Worm (Caenorhabditis elegans) whole organism, L4/young adult: ENCODE measurements around the gene grd-14.

Experiments
- W03F9.2 ChIP-seq: fragments of 150-350 bp; optimal IDR thresholded peaks from 2 replicates; lab custom pipeline; 2014; ENCODE audit warnings: missing biosample characterization, missing genetic modification characterization
- dao-5 ChIP-seq: sonication (generic microtip); optimal IDR thresholded peaks from 2 replicates; lab custom pipeline; 2016; ENCODE audit warnings: missing genotype, missing genetic modification characterization, moderate library complexity, missing compliant biosample characterization
- him-1 ChIP-seq: sonication (generic microtip); optimal IDR thresholded peaks from 2 replicates; lab custom pipeline; 2016; ENCODE audit warnings: missing genotype, missing genetic modification reagents, missing genetic modification characterization, missing compliant biosample characterization

Gene grd-14

DNA sequence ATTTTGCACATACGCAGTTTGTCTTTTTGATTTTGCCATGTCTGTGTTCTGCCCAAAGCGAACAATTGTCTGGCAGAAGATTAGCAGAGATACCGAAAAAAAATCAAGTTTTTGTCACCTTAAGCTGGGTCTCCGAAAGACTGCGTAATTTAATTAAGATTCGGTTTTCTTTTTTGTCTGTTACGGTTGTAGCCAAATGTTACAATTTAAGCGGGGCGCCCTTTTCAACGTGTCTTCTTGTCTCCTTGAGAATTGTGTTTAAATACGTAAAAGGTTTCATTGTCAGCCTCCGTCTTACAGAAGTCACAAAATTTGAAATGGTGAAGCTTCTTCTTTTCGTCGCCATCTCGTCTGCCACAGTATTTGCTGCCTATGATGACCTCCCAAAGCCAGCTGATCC is at the start of gene grd-14:
TSS of gene grd-14 (plus strand) at position 301 of the 400 bp plus-strand sequence.
- no peak for TF ChIP-seq dao-5
- no peak for TF ChIP-seq him-1 (tag; lab: Kevin White, UChicago)
- no peak for TF ChIP-seq W03F9.2 (tag; lab: Kevin White, UChicago)

DNA sequence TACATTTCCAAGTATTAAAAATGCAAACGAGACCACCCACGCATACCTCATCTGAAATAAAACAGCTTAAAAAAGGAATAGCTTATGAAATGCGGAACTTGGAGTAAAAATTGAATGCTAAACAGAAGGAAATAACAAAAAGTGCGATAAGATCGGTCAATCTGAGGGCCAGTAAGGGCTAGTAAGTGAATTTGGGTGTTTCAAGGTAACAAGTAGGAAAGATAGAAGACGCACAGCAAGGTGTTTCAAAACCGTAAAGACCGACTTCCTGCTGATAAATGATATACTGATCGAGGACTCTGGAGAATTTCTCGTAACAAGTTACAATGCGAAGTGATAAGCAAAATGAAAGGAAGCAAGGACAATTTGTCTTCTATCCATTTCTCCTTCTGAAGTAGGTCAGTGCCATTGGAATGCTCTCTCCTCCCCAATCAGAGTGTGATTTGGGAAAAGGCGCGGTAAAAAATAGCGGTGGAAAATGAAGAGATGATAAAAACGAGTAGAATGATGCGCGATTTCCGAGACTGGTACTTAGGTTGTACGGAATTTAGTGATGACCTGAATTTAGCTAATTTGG is 44.1 kb upstream of the grd-14 start, which contains the start of gene dpy-6:
TSS of gene dpy-6 (minus strand) at position 51 of the 577 bp plus-strand sequence.
- TF ChIP-seq him-1 (tag; lab: Kevin White, UChicago) (no peak), dao-5 (no peak), W03F9.2 (tag; lab: Kevin White, UChicago) (no peak)

DNA sequence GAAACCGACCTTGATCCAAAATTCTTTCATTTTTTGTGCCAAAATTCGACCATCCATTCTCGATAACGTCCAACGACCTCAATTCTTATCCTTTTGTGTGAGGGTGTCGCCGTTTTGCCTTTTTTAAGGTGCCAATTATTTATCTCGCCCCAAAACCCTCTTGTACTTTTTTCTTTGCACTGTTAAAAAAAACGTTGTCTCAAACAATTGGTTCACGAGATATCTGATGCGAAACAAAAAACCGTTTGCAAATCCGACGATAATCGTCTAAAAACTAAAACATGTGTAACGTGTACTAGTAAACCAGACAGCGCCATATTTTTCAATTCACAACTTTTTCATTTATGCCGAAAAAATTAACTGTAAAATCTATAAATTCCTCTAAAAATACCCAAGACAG is 42.5 kb upstream of the grd-14 start, which contains the start of gene F16F9.3:
TSS of gene F16F9.3 (plus strand) at position 301 of the 400 bp plus-strand sequence.
- no peak for TF ChIP-seq W03F9.2 (tag; lab: Kevin White, UChicago)
- no peak for TF ChIP-seq dao-5
- no peak for TF ChIP-seq him-1 (tag; lab: Kevin White, UChicago)

DNA sequence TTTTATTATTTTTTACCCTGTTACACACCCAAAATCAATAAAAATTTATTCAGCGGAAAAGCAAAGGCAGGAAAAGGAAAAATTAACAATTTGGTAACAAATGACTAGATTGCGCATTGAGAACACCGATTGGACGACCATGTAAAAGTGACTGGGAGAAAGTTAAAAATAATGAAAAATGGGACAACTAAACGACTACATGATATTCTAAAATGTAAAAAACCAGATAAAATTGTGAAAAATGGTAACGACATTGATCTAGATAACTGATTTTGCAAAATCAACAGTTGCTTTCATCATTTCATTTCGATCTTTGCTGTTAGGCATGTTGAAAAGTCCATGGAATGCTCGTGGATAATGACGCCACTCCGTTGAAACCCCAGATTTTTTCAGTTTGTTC is 40.0 kb upstream of the grd-14 start:
- TF ChIP-seq W03F9.2 (tag; lab: Kevin White, UChicago): no peak
- no peak for TF ChIP-seq dao-5
- TF ChIP-seq him-1 (tag; lab: Kevin White, UChicago): no peak

DNA sequence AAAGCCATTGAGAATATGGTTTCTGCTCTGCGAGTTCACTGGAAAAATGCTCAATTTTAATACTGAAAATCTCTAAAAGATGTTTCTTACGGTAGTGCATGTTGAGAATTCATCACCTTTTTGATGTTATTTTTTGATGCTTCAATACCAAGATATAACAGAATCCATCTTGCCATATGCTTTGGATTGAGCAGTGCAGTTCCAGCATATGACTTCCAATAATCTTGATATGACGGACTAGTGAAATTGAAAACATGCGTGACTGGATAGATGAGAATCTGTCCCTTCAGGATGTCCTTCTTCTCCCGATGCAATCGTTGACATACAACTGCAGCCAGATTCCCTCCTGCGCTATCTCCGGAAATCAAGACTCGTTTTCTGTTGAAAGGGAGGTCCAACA is 38.9 kb upstream of the grd-14 start:
- no peak for TF ChIP-seq him-1 (tag; lab: Kevin White, UChicago)
- TF ChIP-seq dao-5: no peak
- no peak for TF ChIP-seq W03F9.2 (tag; lab: Kevin White, UChicago)

DNA sequence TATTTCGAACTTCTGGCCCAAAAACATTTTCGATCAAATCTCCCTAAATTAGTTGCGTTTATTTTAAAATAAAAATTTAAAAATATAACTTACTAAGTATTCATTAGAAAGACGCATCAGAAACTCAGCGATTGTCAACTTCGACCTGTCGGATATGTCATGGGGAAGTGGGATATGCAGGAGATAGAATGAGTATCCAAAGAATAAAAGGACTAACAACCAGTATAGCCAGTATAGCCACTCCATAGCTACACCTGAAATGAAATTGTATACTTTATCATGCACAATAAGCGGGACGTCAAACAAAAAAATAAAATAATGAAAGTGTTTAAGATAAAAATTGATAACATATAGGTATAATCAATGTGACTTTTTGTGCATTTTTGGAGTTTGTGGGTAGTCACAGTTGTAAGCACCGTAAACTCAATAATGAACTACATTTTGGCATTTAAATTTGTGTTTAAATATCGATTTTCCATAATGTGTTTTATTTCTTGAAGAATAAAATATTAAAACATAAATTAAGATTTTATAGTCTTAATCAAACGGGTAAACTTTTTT is 36.7 kb upstream of the grd-14 start, which contains the start of gene F16F9.4:
TSS of gene F16F9.4 (minus strand) at position 276 of the 561 bp plus-strand sequence.
- no peak for TF ChIP-seq dao-5
- TF ChIP-seq him-1 (tag; lab: Kevin White, UChicago): no peak
- TF ChIP-seq W03F9.2 (tag; lab: Kevin White, UChicago): no peak

DNA sequence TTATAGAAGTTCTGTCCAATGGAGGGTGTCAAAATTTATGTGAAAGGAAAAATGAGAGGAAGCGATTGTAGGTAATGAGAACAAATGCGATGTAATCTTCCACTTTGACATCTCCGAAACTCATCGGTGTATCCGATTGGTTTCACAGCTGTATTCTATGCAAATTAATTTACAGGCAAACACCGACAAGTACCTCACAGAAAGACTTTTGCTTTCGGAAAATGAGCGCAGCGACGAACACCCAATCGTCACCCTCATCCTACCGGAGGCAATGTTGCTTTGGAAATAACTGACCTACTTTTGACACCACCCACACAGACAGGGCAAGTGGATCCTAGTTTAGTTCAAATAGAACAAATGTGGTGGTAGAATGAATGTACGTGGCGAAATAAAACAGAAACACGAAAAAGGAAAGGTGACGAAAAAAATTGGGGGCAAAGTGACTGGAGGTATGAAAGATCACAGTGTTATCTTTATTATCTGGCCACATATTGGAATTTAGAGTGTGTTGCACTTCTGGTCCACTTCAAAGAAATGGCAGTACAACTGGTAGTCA is 35.9 kb upstream of the grd-14 start:
- TF ChIP-seq him-1 (tag; lab: Kevin White, UChicago) (no peak), W03F9.2 (tag; lab: Kevin White, UChicago) (no peak), dao-5 (no peak)

DNA sequence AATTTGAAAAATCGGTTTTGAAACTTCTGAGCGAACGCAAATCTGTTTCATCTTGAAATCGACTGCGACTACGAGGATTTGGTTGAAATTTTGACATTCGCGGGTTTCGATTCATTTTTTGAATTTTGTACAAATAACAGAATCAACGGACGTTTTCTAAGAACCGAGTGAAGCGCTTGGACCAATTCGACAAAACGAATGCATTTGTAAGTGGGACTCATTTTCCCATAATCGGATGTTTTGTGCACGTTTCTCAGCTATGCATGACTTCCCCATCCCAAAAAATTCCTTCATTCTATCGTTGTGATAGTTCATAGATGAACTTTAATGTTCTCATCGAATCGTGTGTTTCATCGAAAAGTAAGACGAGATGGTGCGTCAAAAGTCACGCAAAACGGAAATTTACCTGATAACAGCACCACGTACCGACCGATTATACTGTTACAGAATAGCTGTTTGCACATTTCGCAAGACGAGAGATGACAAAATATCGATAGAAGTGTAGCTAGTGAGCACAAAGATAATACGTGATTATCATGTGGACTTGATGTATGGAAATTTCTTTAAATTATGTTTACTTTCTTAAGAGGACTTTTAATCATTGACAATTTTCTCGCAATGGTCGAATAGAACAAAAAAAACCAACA is 29.6 kb upstream of the grd-14 start, which contains the start of gene mec-10:
TSS of gene mec-10 (minus strand) at position 189 of the 647 bp plus-strand sequence.
- TF ChIP-seq dao-5 (no peak), him-1 (tag; lab: Kevin White, UChicago) (no peak), W03F9.2 (tag; lab: Kevin White, UChicago) (no peak)

DNA sequence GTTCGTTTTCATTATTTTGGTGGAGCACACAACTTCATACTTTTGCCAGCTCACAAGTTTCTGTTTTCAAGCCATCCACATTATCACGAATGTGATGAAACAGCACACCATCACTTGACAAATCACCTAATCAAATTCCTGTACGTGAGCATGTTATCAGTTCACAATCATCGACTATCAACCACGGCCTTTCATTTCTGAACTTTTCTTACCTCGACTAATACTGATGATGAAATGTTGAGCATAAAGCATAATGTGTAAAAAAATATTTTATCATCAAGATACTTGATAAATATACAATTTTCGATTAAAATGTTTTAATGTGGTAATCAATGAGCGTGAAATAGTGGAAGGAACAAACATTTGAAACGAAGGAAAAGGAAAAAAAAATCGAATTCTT is 26.4 kb upstream of the grd-14 start:
- TF ChIP-seq W03F9.2 (tag; lab: Kevin White, UChicago) (no peak), dao-5 (no peak), him-1 (tag; lab: Kevin White, UChicago) (no peak)

DNA sequence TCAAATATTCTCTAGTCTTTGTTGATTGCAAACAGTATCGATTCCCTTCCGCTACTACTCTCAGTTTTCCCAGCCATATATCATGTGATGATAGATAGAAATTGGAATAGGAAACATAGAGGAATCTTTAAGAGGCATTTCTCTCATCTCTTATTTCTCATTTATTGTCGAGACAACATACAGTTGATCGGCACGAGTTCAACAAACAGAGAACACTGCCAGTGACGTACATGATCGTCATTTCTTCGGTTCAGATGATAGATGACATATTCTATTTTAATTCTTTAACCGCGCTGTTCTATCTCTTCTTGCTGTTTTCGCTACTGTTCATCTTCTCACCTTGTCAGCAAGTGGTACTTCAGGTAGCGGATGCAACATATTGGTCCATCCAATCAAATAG is 24.7 kb upstream of the grd-14 start:
- TF ChIP-seq W03F9.2 (tag; lab: Kevin White, UChicago) (no peak), him-1 (tag; lab: Kevin White, UChicago) (no peak), dao-5 (no peak)

DNA sequence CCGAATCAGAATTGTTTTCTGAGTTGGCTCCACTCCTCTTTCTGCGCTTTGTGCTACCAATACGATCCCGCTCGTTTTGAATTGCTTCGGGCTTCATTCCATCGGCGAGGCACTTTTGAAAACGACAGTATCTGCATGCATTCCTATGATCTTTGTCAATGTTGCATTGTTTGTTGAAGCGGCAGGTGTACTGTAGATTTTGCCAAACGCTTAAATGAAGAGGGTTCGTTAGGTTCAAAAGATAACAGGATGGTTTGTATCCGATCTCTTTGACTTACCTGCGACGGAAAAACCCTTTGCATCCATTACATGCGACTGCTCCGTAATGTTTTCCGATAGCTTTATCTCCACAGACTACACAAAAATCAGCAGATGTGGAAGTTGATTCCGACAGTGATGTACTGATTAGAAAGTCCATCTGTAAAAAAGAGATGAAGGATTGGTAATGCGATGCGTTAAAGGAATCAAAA is 24.0 kb upstream of the grd-14 start, which contains the start of gene nhr-14:
TSS of gene nhr-14 (minus strand) at position 420 of the 470 bp plus-strand sequence.
- TF ChIP-seq him-1 (tag; lab: Kevin White, UChicago) (no peak), dao-5 (no peak), W03F9.2 (tag; lab: Kevin White, UChicago) (no peak)

DNA sequence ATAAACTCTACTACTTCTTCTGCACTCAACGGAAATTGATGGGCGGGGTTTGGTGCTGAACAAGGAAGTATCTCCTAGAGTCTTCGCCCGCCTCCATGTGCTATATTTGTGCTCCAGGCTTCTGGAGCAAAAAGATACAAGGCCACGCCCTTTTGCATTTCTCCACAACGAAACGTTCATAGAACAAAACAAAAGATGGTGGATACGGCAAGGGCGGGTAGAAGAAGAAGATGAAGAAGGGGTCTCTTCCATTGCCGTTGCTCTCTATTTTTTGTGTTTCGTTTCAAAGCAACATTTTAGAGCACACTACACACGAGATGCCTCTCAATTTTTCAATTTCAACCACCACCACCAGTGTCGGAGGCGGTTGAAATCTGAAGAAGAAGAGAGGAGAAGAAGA is 23.5 kb upstream of the grd-14 start:
- TF ChIP-seq W03F9.2 (tag; lab: Kevin White, UChicago) (no peak), him-1 (tag; lab: Kevin White, UChicago) (peak; percentile 31), dao-5 (no peak)

DNA sequence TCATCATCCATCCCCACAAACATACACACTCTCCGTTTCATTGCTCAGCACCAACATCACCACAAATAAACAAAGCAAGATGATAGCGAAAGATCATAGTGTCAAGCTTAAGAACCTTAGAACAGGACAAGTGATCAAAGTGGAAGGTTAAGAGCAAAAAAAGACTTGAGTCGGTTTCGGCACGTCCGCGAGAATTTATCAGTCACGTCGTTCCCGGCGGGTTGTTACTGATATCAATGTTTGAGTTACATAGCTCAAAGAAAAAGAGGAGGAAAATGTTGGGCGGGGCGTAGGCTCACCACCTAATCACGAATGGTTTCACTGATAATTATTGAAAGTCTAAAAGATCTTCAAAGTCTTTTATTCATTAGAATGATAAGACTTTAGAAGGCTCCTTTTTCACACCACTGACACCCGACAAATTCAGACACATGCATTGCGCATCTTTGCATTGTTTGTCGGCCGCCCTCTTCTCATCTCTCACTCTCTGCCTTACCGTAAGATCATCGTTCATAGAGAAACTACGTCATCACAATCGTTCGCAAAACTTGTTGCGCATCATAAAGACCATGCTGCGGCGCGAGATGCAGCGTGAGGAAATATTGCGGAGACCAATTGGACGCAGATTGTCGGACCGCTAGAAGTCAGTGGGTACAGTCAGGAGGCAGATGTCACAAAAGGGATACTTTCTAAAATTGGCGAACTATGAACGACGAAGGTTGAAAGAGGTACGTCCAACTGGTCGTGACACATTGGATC is 22.6 kb upstream of the grd-14 start:
- TF ChIP-seq W03F9.2 (tag; lab: Kevin White, UChicago) (no peak), him-1 (tag; lab: Kevin White, UChicago) (no peak), dao-5 (no peak)
